Fruit fly (Drosophila melanogaster) whole organism, embryonic: ENCODE data around the gene CG13008.

Experiments
- CG10959 ChIP-seq: fragments of 200-800 bp; sonication (Bioruptor generic); IDR thresholded peaks from 2 replicates; pipeline ENCODE4 v1.3.6; 2022; ENCODE audit warnings: missing biosample characterization, missing genetic modification characterization
- CG14014 ChIP-seq: fragments of 200-800 bp; sonication (Bioruptor generic); IDR thresholded peaks from 2 replicates; pipeline ENCODE4 v1.3.6; 2022; ENCODE audit warnings: missing biosample characterization, missing genetic modification characterization
- CG15269 ChIP-seq: fragments of 200-800 bp; sonication (Bioruptor generic); optimal IDR thresholded peaks from 2 replicates; lab custom pipeline; 2018; ENCODE audit warnings: missing biosample characterization, mild to moderate bottlenecking, missing genetic modification characterization, moderate library complexity
- CG17385 ChIP-seq: fragments of 200-800 bp; sonication (Bioruptor generic); optimal IDR thresholded peaks from 3 replicates; lab custom pipeline; 2018; ENCODE audit warnings: missing biosample characterization, mild to moderate bottlenecking, missing genetic modification characterization
- CG9817 ChIP-seq: fragments of 200-800 bp; sonication (Bioruptor generic); optimal IDR thresholded peaks from 2 replicates; lab custom pipeline; 2018; ENCODE audit warnings: missing biosample characterization, mild to moderate bottlenecking, missing genetic modification characterization, moderate library complexity
- CTCF ChIP-seq: fragments of 200-800 bp; sonication (Bioruptor generic); optimal IDR thresholded peaks from 2 replicates; lab custom pipeline; 2017; ENCODE audit warnings: missing biosample characterization, mild to moderate bottlenecking, missing genetic modification characterization, moderate library complexity
- MESR4 ChIP-seq: fragments of 200-800 bp; sonication (Bioruptor generic); optimal IDR thresholded peaks from 2 replicates; lab custom pipeline; 2018; ENCODE audit warnings: missing biosample characterization, mild to moderate bottlenecking, missing genetic modification characterization, moderate library complexity

DNA sequence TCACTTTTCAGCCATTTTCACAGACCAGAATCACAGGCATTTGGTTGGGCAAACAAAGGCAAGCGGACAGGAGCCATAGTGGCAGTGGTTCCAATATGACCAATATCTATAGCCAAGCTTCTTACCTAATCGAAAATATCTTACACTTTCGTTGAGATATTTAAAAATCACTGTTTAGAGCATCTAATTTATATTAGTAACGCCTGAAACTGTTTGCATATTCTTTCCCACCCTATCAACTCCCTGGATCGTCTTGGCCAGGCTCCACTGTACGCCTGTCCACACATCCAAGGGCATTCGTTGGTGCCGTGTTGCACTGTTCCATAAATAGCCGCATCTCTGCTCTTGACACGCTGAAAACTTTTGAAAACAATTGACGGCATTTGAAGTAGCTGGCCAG lies 20.6 kb upstream of the CG13008 start:
- TF ChIP-seq CG14014 (GFP tag; lab: Robert Waterston, UW) (no peak), MESR4 (GFP tag; lab: Kevin White, UChicago) (no peak), CG9817 (no peak), CTCF (GFP tag; lab: Kevin White, UChicago) (no peak), CG15269 (tag; lab: Kevin White, UChicago) (peak; percentile 14), CG17385 (GFP tag; lab: Kevin White, UChicago) (no peak), CG10959 (no peak)
